Fruit fly (Drosophila melanogaster) whole organism, embryonic: Measurements from ENCODE around the gene CG31792.
A peak's percentile ranks its signal among the peaks of the same experiment; 100 is the strongest.

Source experiments
- BtbVII ChIP-seq: fragments of 200-800 bp; sonication (Bioruptor generic); optimal IDR thresholded peaks from 3 replicates; lab custom pipeline; 2017; ENCODE audit warnings: missing biosample characterization, mild to moderate bottlenecking, missing genetic modification characterization
- CG11456 ChIP-seq: fragments of 200-800 bp; sonication (Bioruptor generic); IDR thresholded peaks from 3 replicates; pipeline ENCODE4 v1.3.6; 2022; ENCODE audit warnings: missing biosample characterization, missing genetic modification characterization
- CG12104 ChIP-seq: fragments of 200-800 bp; sonication (Bioruptor generic); optimal IDR thresholded peaks from 3 replicates; lab custom pipeline; 2016; ENCODE audit warnings: missing biosample characterization, missing genetic modification characterization
- CG12155 ChIP-seq: fragments of 200-800 bp; sonication (Bioruptor generic); optimal IDR thresholded peaks from 3 replicates; lab custom pipeline; 2016; ENCODE audit warnings: missing biosample characterization, missing genetic modification characterization
- CG15601 ChIP-seq: fragments of 200-800 bp; sonication (Bioruptor generic); optimal IDR thresholded peaks from 3 replicates; lab custom pipeline; 2019; ENCODE audit warnings: missing biosample characterization, mild to moderate bottlenecking, missing genetic modification characterization, moderate library complexity
- CG16863 ChIP-seq: fragments of 200-800 bp; sonication (Bioruptor generic); optimal IDR thresholded peaks from 3 replicates; lab custom pipeline; 2016; ENCODE audit warnings: missing biosample characterization, missing genetic modification characterization
- CG17612 ChIP-seq: fragments of 200-800 bp; sonication (Bioruptor generic); IDR thresholded peaks from 2 replicates; pipeline ENCODE4 v1.3.6; 2022; ENCODE audit warnings: missing biosample characterization, missing genetic modification characterization
- CG3281 ChIP-seq: fragments of 200-800 bp; sonication (Bioruptor generic); optimal IDR thresholded peaks from 3 replicates; lab custom pipeline; 2017; ENCODE audit warnings: missing biosample characterization, mild to moderate bottlenecking, missing genetic modification characterization
- CG43689 ChIP-seq: fragments of 200-800 bp; sonication (Bioruptor generic); IDR thresholded peaks from 2 replicates; pipeline ENCODE4 v1.3.6; 2022; ENCODE audit warnings: missing biosample characterization, missing genetic modification characterization
- CG6254 ChIP-seq: fragments of 200-800 bp; sonication (Bioruptor generic); optimal IDR thresholded peaks from 3 replicates; lab custom pipeline; 2017; ENCODE audit warnings: mild to moderate bottlenecking, missing biosample characterization, missing genetic modification reagents, missing genetic modification characterization
- CG7357 ChIP-seq: fragments of 200-800 bp; sonication (Bioruptor generic); IDR thresholded peaks from 3 replicates; pipeline ENCODE4 v1.3.6; 2022; ENCODE audit warnings: missing biosample characterization, missing genetic modification characterization
- CG7928 ChIP-seq: fragments of 200-800 bp; sonication (Bioruptor generic); optimal IDR thresholded peaks from 2 replicates; lab custom pipeline; 2017; ENCODE audit warnings: missing biosample characterization, mild to moderate bottlenecking, missing genetic modification characterization
- CG8388 ChIP-seq: fragments of 200-800 bp; sonication (Bioruptor generic); optimal IDR thresholded peaks from 2 replicates; lab custom pipeline; 2019; ENCODE audit warnings: missing biosample characterization, mild to moderate bottlenecking, missing genetic modification characterization, moderate library complexity
- CG9215 ChIP-seq: fragments of 200-800 bp; sonication (Bioruptor generic); IDR thresholded peaks from 2 replicates; pipeline ENCODE4 v1.3.6; 2022; ENCODE audit warnings: missing biosample characterization, missing genetic modification characterization
- D ChIP-seq, 2 experiments: fragments of 200-800 bp in 1 of 2; fragments of >200 bp in 1 of 2; sonication (Bioruptor generic) in 1 of 2; optimal IDR thresholded peaks; 2 replicates in 1 of 2; 3 replicates in 1 of 2; lab custom pipeline; 2017; ENCODE audit warnings: mild to moderate bottlenecking in 1 of 2, missing biosample characterization in 1 of 2, missing genetic modification characterization in 1 of 2, missing genetic modification reagents in 1 of 2
- Deaf1 ChIP-seq: fragments of 200-800 bp; optimal IDR thresholded peaks from 3 replicates; lab custom pipeline; 2019; ENCODE audit warnings: missing biosample characterization, mild to moderate bottlenecking, missing genetic modification characterization, moderate library complexity
- H15 ChIP-seq: fragments of 200-800 bp; sonication (Bioruptor generic); IDR thresholded peaks from 3 replicates; pipeline ENCODE4 v1.3.6; 2022; ENCODE audit warnings: missing biosample characterization, missing genetic modification characterization
- Hr39 ChIP-seq: fragments of >200 bp; optimal IDR thresholded peaks from 2 replicates; lab custom pipeline; 2017
- Kr ChIP-seq: fragments of 200-800 bp; sonication (Bioruptor generic); optimal IDR thresholded peaks from 2 replicates; lab custom pipeline; 2017; ENCODE audit warnings: missing biosample characterization, mild to moderate bottlenecking, missing genetic modification characterization
- Lim3 ChIP-seq: fragments of 200-800 bp; sonication (Bioruptor generic); IDR thresholded peaks from 2 replicates; pipeline ENCODE4 v1.3.6; 2022; ENCODE audit warnings: missing biosample characterization, missing genetic modification characterization
- Mad ChIP-seq: fragments of 200-800 bp; sonication (Bioruptor generic); optimal IDR thresholded peaks from 2 replicates; lab custom pipeline; 2016; ENCODE audit warnings: missing biosample characterization, missing genetic modification characterization
- Med ChIP-seq: fragments of 200-800 bp; sonication (Bioruptor generic); peaks from one replicate; lab custom pipeline; 2016; ENCODE audit warnings: missing biosample characterization, missing genetic modification characterization, mild to moderate bottlenecking, inconsistent platforms, moderate library complexity
- Myb ChIP-seq: fragments of 200-800 bp; sonication (Bioruptor generic); optimal IDR thresholded peaks from 2 replicates; lab custom pipeline; 2016; ENCODE audit warnings: missing biosample characterization, missing genetic modification characterization
- Nf-YC ChIP-seq: fragments of 200-800 bp; optimal IDR thresholded peaks from 3 replicates; lab custom pipeline; 2019; ENCODE audit warnings: missing biosample characterization, mild to moderate bottlenecking, missing genetic modification characterization, moderate library complexity
- TFAM ChIP-seq: fragments of 200-800 bp; sonication (Bioruptor generic); optimal IDR thresholded peaks from 2 replicates; lab custom pipeline; 2017; ENCODE audit warnings: missing biosample characterization, missing genetic modification characterization, inconsistent platforms
- Tbp ChIP-seq: fragments of >200 bp; optimal IDR thresholded peaks from 2 replicates; lab custom pipeline; 2018; ENCODE audit warnings: missing biosample characterization, missing genetic modification characterization
- Trl ChIP-seq, 3 experiments: fragments of >200 bp in 2 of 3; fragments of 200-800 bp in 1 of 3; sonication (Bioruptor generic) in 1 of 3; optimal IDR thresholded peaks; 2 replicates in 1 of 3; 3 replicates in 2 of 3; lab custom pipeline; 2016 to 2017; ENCODE audit warnings: missing biosample characterization in 1 of 3, missing genetic modification characterization in 1 of 3
- Usf ChIP-seq: fragments of 200-800 bp; sonication (Bioruptor generic); optimal IDR thresholded peaks from 2 replicates; lab custom pipeline; 2017; ENCODE audit warnings: missing genotype, missing biosample characterization, missing genetic modification characterization
- cg ChIP-seq: fragments of 200-800 bp; sonication (Bioruptor generic); optimal IDR thresholded peaks from 3 replicates; lab custom pipeline; 2019; ENCODE audit warnings: missing biosample characterization, mild to moderate bottlenecking, missing genetic modification characterization, moderate library complexity
- corto ChIP-seq: fragments of 200-800 bp; sonication (Bioruptor generic); optimal IDR thresholded peaks from 2 replicates; lab custom pipeline; 2016; ENCODE audit warnings: missing biosample characterization, mild to moderate bottlenecking, missing genetic modification characterization, moderate library complexity
- da ChIP-seq: fragments of 200-800 bp; sonication (Bioruptor generic); optimal IDR thresholded peaks from 2 replicates; lab custom pipeline; 2016; ENCODE audit warnings: missing biosample characterization, missing genetic modification characterization
- dan ChIP-seq: fragments of 200-800 bp; sonication (Bioruptor generic); IDR thresholded peaks from 2 replicates; pipeline ENCODE4 v1.3.6; 2022; ENCODE audit warnings: missing biosample characterization, missing genetic modification characterization
- dysf ChIP-seq: fragments of 200-800 bp; sonication (Bioruptor generic); IDR thresholded peaks from 3 replicates; pipeline ENCODE4 v1.3.6; 2022; ENCODE audit warnings: missing biosample characterization, missing genetic modification characterization
- gcm ChIP-seq: fragments of 200-800 bp; sonication (Bioruptor generic); optimal IDR thresholded peaks from 2 replicates; lab custom pipeline; 2019; ENCODE audit warnings: missing biosample characterization, mild to moderate bottlenecking, missing genetic modification characterization, moderate library complexity
- gcm2 ChIP-seq: fragments of 200-800 bp; sonication (Bioruptor generic); optimal IDR thresholded peaks from 2 replicates; lab custom pipeline; 2016; ENCODE audit warnings: missing biosample characterization, missing genetic modification characterization
- h ChIP-seq: fragments of >200 bp; optimal IDR thresholded peaks from 2 replicates; lab custom pipeline; 2017
- ham ChIP-seq: fragments of 200-800 bp; sonication (Bioruptor generic); IDR thresholded peaks from 2 replicates; pipeline ENCODE4 v1.3.6; 2022; ENCODE audit warnings: missing biosample characterization, missing genetic modification characterization
- hb ChIP-seq: fragments of 200-800 bp; sonication (Bioruptor generic); IDR thresholded peaks from 3 replicates; pipeline ENCODE4 v1.3.6; 2022; ENCODE audit warnings: missing biosample characterization, missing genetic modification characterization; ENCODE audit not compliant: partially characterized antibody
- her ChIP-seq: fragments of 200-800 bp; sonication (Bioruptor generic); optimal IDR thresholded peaks from 2 replicates; lab custom pipeline; 2016; ENCODE audit warnings: missing biosample characterization, missing genetic modification characterization
- lmd ChIP-seq: fragments of 200-800 bp; sonication (Bioruptor generic); IDR thresholded peaks from 2 replicates; pipeline ENCODE4 v1.3.6; 2022; ENCODE audit warnings: missing biosample characterization, missing genetic modification characterization
- luna ChIP-seq: fragments of 200-800 bp; sonication (Bioruptor generic); optimal IDR thresholded peaks from 2 replicates; lab custom pipeline; 2016; ENCODE audit warnings: missing biosample characterization, missing genetic modification characterization
- mirr ChIP-seq: fragments of 200-800 bp; sonication (Bioruptor generic); optimal IDR thresholded peaks from 3 replicates; lab custom pipeline; 2018; ENCODE audit warnings: missing biosample characterization, mild to moderate bottlenecking, missing genetic modification characterization
- p53 ChIP-seq: fragments of 200-800 bp; sonication (Bioruptor generic); optimal IDR thresholded peaks from 2 replicates; lab custom pipeline; 2016; ENCODE audit warnings: missing biosample characterization, missing genetic modification characterization
- pros ChIP-seq: fragments of 200-800 bp; sonication (Bioruptor generic); optimal IDR thresholded peaks from 3 replicates; lab custom pipeline; 2019; ENCODE audit warnings: missing biosample characterization, mild to moderate bottlenecking, missing genetic modification characterization, moderate library complexity
- pzg ChIP-seq: fragments of 200-800 bp; sonication (Bioruptor generic); optimal IDR thresholded peaks from 3 replicates; lab custom pipeline; 2018; ENCODE audit warnings: missing biosample characterization, mild to moderate bottlenecking, missing genetic modification characterization, moderate library complexity
- rib ChIP-seq: fragments of 200-800 bp; sonication (Bioruptor generic); IDR thresholded peaks from 2 replicates; pipeline ENCODE4 v1.3.6; 2022; ENCODE audit warnings: missing biosample characterization, missing genetic modification characterization
- scrt ChIP-seq: fragments of 200-800 bp; sonication (Bioruptor generic); optimal IDR thresholded peaks from 2 replicates; lab custom pipeline; 2018; ENCODE audit warnings: missing biosample characterization, mild to moderate bottlenecking, missing genetic modification characterization, moderate library complexity
- tup ChIP-seq: fragments of 200-800 bp; sonication (Bioruptor generic); optimal IDR thresholded peaks from 2 replicates; lab custom pipeline; 2016; ENCODE audit warnings: missing biosample characterization, mild to moderate bottlenecking, missing genetic modification characterization, moderate library complexity
- yki ChIP-seq: fragments of >200 bp; optimal IDR thresholded peaks from 3 replicates; lab custom pipeline; 2018
- zfh1 ChIP-seq: fragments of 200-800 bp; sonication (Bioruptor generic); IDR thresholded peaks from 3 replicates; pipeline ENCODE4 v1.3.6; 2022; ENCODE audit warnings: missing biosample characterization, missing genetic modification characterization
- zfh2 ChIP-seq: fragments of 200-800 bp; sonication (Bioruptor generic); optimal IDR thresholded peaks from 2 replicates; lab custom pipeline; 2016; ENCODE audit warnings: missing biosample characterization, missing genetic modification characterization

CG31792 gene

DNA sequence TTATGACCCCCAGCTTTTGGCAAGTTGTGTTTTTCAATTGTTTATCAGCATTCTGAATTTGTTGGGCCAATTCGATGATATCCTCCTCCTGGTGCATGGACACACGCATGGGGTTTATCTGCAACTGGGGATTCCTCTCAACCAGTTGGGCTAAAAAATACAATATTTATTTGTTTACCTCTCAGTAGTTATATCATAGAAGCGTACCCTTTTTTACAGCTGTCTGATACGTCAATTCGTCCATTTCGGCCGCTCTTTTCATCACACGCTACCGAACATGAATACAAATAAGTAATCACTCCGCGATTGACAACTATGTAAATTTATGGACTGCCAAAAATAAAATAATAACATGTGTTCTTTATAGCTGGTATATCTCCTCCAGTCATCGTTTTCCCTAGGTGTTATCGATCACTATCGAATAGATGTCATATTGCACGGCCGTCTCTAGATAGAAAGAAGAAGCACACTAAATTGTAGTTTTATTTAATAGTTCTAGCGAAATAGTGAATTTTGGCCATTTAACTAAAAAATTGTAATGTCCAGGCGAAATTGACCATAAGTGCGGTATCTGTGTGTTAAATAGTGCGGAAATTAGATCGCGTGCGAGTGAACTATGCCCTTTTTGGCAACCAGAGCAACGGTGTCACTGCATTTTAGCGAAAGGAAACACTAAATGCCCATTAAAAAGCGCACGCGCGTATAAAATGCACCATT, 37.1 kb downstream of the CG31792 start, which contains the start of the genes mib2 and CG31800 (continued):
- TF ChIP-seq mirr (GFP tag; lab: Kevin White, UChicago) (no peak), zfh2 (no peak), Nf-YC (tag; lab: Kevin White, UChicago) (no peak), hb (GFP tag; lab: Robert Waterston, UW) (peak; percentile 77; the same call in 2 of the 3 replicates), Tbp (no peak), CG12155 (GFP tag; lab: Kevin White, UChicago) (no peak), TFAM (GFP tag; lab: Kevin White, UChicago) (no peak), CG3281 (GFP tag; lab: Kevin White, UChicago) (peak; percentile 5), Mad (GFP tag; lab: Kevin White, UChicago) (no peak), CG9215 (GFP tag; lab: Robert Waterston, UW) (no peak), Myb (GFP tag; lab: Kevin White, UChicago) (no peak), h (lab: Kevin White, UChicago) (no peak), gcm2 (no peak), dan (GFP tag; lab: Robert Waterston, UW) (no peak), CG16863 (no peak), D (optimal IDR thresholded peaks at IDR 0.05; lab: Kevin White, UChicago) (no peak), D (GFP tag; optimal IDR thresholded peaks at IDR 0.05; lab: Kevin White, UChicago) (no peak), pros (no peak), CG6254 (GFP tag; lab: Kevin White, UChicago) (no peak), ham (GFP tag; lab: Robert Waterston, UW) (no peak), scrt (GFP tag; lab: Kevin White, UChicago) (peak; percentile 17), CG15601 (no peak), p53 (GFP tag; lab: Kevin White, UChicago) (no peak), CG11456 (GFP tag; lab: Robert Waterston, UW) (no peak), CG12104 (GFP tag; lab: Kevin White, UChicago) (no peak), corto (no peak), zfh1 (GFP tag; lab: Robert Waterston, UW) (no peak), yki (lab: Kevin White, UChicago) (no peak), Hr39 (no peak), Kr (GFP tag; lab: Kevin White, UChicago) (no peak), lmd (GFP tag; lab: Robert Waterston, UW) (no peak), luna (no peak), Usf (GFP tag; lab: Kevin White, UChicago) (no peak), CG17612 (no peak), CG43689 (GFP tag; lab: Robert Waterston, UW) (no peak), Med (GFP tag; lab: Kevin White, UChicago) (peak; percentile 80), pzg (GFP tag; lab: Kevin White, UChicago) (peak; percentile 63), CG7928 (GFP tag; lab: Kevin White, UChicago) (no peak), Lim3 (GFP tag; lab: Robert Waterston, UW) (no peak), da (GFP tag; lab: Kevin White, UChicago) (no peak)

DNA sequence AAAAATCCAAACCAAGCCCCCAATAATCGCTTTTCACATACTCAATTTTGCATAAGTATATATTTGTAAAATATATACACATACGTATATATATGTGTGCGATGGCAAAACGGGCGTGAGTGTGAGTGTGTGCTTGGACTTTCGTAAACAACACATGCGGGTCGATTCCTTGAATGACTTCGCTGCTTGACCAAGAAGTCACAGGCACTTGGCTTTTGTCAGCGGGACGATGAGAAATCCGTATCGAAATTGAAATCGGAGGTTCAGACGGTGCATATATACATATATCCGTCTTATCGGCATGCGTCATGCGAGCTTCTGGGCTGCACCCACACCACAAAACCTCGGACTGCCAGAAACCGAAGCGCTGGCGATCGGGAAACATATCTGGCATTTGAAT, 37.8 kb downstream of the CG31792 start:
- TF ChIP-seq Nf-YC (tag; lab: Kevin White, UChicago) = no peak
- no peak for TF ChIP-seq CG7357
- peak; percentile 72 for TF ChIP-seq cg
- TF ChIP-seq rib (GFP tag; lab: Robert Waterston, UW) = no peak
- no peak for TF ChIP-seq her (GFP tag; lab: Kevin White, UChicago)
- no peak for TF ChIP-seq Trl (optimal IDR thresholded peaks at IDR 0.05; lab: Kevin White, UChicago)
- TF ChIP-seq Trl (GFP tag; optimal IDR thresholded peaks at IDR 0.05; lab: Kevin White, UChicago) = no peak
- TF ChIP-seq dysf (GFP tag; lab: Robert Waterston, UW) = no peak
- TF ChIP-seq H15 (GFP tag; lab: Robert Waterston, UW) = no peak
- TF ChIP-seq gcm (GFP tag; lab: Kevin White, UChicago) = peak; percentile 66
- no peak for TF ChIP-seq BtbVII
- TF ChIP-seq Deaf1 (tag; lab: Kevin White, UChicago) = peak; percentile 42
- no peak for TF ChIP-seq CG8388
- TF ChIP-seq tup (GFP tag; lab: Kevin White, UChicago) = no peak
